Worm (Caenorhabditis elegans) whole organism, L4/young adult: ENCODE measurements around the gene R05G6.3.

ENCODE experiments used
- W03F9.2 ChIP-seq: fragments of 150-350 bp; optimal IDR thresholded peaks from 2 replicates; lab custom pipeline; 2014; ENCODE audit warnings: missing biosample characterization, missing genetic modification characterization
- dao-5 ChIP-seq: sonication (generic microtip); optimal IDR thresholded peaks from 2 replicates; lab custom pipeline; 2016; ENCODE audit warnings: missing genotype, missing genetic modification characterization, moderate library complexity, missing compliant biosample characterization
- him-1 ChIP-seq: sonication (generic microtip); optimal IDR thresholded peaks from 2 replicates; lab custom pipeline; 2016; ENCODE audit warnings: missing genotype, missing genetic modification reagents, missing genetic modification characterization, missing compliant biosample characterization

DNA sequence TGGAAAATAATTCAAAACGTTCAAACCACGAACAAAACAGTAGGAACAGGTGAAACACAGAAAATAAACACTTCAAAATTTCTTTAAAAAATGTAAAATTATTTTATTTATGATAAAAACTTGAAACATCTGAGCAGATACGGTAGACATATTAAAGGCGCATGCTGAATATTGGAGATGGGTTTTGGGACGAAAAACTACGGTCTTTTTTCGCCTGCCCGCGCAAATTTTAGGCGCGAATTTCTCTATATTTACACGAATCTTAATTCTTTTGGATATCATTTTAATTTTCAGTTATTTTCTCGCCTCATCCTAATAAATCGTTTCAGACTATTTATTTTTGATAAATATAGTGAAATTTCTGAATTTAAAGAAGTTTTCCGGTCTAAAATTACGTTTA lies 38.7 kb upstream of the R05G6.3 start:
- TF ChIP-seq him-1 (tag; lab: Kevin White, UChicago) (no peak), dao-5 (tag; lab: Kevin White, UChicago) (no peak), W03F9.2 (tag; lab: Kevin White, UChicago) (no peak)
